Fruit fly (Drosophila melanogaster): ENCODE results near the gene ATPsynO.

DNA sequence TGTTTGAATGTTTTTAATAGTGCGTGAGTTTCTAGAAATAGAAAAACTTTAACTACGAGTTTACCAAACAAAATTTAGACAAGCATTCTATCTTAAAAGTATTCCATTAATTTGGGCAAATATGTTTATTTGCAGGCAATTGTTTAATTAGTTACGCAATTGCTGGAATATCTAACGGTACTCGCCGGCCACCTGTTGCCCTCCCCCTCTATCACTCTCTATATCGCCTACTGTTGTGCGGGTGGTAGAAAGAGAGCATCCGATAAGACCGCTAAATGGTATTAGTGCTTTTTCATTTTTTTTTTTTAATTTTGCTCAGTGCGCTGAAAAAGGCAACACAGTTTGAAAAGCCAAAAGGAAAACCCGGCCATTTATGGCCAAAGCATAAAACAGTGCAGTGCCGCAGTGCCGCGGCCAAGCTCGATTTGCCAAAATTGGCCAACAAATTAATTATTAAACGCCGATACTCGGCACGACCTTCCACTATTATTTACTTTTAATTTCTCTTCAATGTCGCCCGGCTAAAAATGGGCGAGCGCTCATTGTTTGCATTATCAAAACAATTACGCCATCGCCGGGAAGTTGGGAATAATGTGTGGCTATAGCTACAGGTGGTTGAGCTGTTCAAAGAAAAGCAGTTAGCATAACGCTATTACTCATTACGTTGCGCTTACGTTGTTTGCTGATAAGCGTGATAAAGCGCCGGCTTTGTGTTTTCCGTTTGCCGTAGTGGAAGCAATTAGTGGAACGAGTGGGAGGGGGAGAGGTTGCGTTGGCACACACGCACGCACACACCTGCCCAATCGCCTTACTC, 24.6 kb downstream of the ATPsynO start:
- TF ChIP-seq EcR (GFP tag; optimal IDR thresholded peaks at IDR 0.05), result no peak
- TF ChIP-seq CG8478 (optimal IDR thresholded peaks at IDR 0.05), result no peak
